Worm (Caenorhabditis elegans) whole organism, late embryonic: Measurements from ENCODE around the gene lgc-19.

Source experiments
- C38D4.7 ChIP-seq: fragments of 200-800 bp; sonication (Bioruptor generic); optimal IDR thresholded peaks from 2 replicates; lab custom pipeline; 2018; ENCODE audit warnings: mild to moderate bottlenecking, missing genetic modification characterization, moderate library complexity, missing compliant biosample characterization
- F13H6.1 ChIP-seq: sonication (generic microtip); optimal IDR thresholded peaks from 2 replicates; lab custom pipeline; 2016; ENCODE audit warnings: missing genetic modification characterization, missing compliant biosample characterization
- K02D7.2 ChIP-seq: sonication (generic microtip); optimal IDR thresholded peaks from 2 replicates; lab custom pipeline; 2017; ENCODE audit warnings: mild to moderate bottlenecking, missing genetic modification characterization, missing compliant biosample characterization
- K09A11.1 ChIP-seq: sonication (generic microtip); optimal IDR thresholded peaks from 2 replicates; lab custom pipeline; 2017; ENCODE audit warnings: antibody characterized with exemption, mild to moderate bottlenecking, missing genetic modification characterization, missing compliant biosample characterization; ENCODE audit not compliant: insufficient read depth
- ahr-1 ChIP-seq: sonication (generic microtip); optimal IDR thresholded peaks from 2 replicates; lab custom pipeline; 2016; ENCODE audit warnings: missing genetic modification characterization, missing compliant biosample characterization
- ceh-14 ChIP-seq: sonication (generic microtip); optimal IDR thresholded peaks from 2 replicates; lab custom pipeline; 2016; ENCODE audit warnings: missing genotype, missing genetic modification characterization, missing compliant biosample characterization
- ceh-18 ChIP-seq: sonication (generic microtip); optimal IDR thresholded peaks from 2 replicates; lab custom pipeline; 2016; ENCODE audit warnings: missing genetic modification characterization, missing compliant biosample characterization
- ceh-2 ChIP-seq: sonication (generic microtip); optimal IDR thresholded peaks from 2 replicates; lab custom pipeline; 2016; ENCODE audit warnings: missing genotype, missing genetic modification characterization, missing compliant biosample characterization
- ceh-24 ChIP-seq: sonication (generic microtip); optimal IDR thresholded peaks from 2 replicates; lab custom pipeline; 2016; ENCODE audit warnings: mild to moderate bottlenecking, missing genetic modification characterization, missing compliant biosample characterization
- ceh-30 ChIP-seq: fragments of 150-350 bp; optimal IDR thresholded peaks from 2 replicates; lab custom pipeline; 2014; ENCODE audit warnings: missing biosample characterization, missing genetic modification characterization
- ceh-31 ChIP-seq: sonication (generic microtip); optimal IDR thresholded peaks from 2 replicates; lab custom pipeline; 2016; ENCODE audit warnings: missing genetic modification characterization, missing compliant biosample characterization
- ceh-34 ChIP-seq: sonication (generic microtip); optimal IDR thresholded peaks from 2 replicates; lab custom pipeline; 2016; ENCODE audit warnings: mild to moderate bottlenecking, missing genetic modification characterization, missing compliant biosample characterization
- ceh-45 ChIP-seq: fragments of 200-800 bp; sonication (Bioruptor generic); IDR thresholded peaks from 2 replicates; pipeline ENCODE4 v1.3.6; 2022; ENCODE audit warnings: missing genetic modification reagents, missing genetic modification characterization, missing compliant biosample characterization
- ceh-48 ChIP-seq: sonication (generic microtip); optimal IDR thresholded peaks from 2 replicates; lab custom pipeline; 2016; ENCODE audit warnings: missing genetic modification characterization, inconsistent platforms, missing compliant biosample characterization
- ceh-6 ChIP-seq: fragments of 200-800 bp; sonication (Bioruptor generic); optimal IDR thresholded peaks from 2 replicates; lab custom pipeline; 2018; ENCODE audit warnings: mild to moderate bottlenecking, missing genetic modification characterization, missing compliant biosample characterization
- ceh-9 ChIP-seq: sonication (generic microtip); optimal IDR thresholded peaks from 2 replicates; lab custom pipeline; 2016; ENCODE audit warnings: mild to moderate bottlenecking, missing genetic modification characterization, inconsistent platforms, missing compliant biosample characterization
- che-1 ChIP-seq: sonication (generic microtip); optimal IDR thresholded peaks from 2 replicates; lab custom pipeline; 2016; ENCODE audit warnings: mild to moderate bottlenecking, missing genetic modification characterization, missing compliant biosample characterization
- elt-2 ChIP-seq: sonication (generic microtip); optimal IDR thresholded peaks from 2 replicates; lab custom pipeline; 2016; ENCODE audit warnings: missing genetic modification reagents, missing genetic modification characterization, missing compliant biosample characterization
- elt-4 ChIP-seq: sonication (generic microtip); optimal IDR thresholded peaks from 2 replicates; lab custom pipeline; 2016; ENCODE audit warnings: missing genetic modification characterization, missing compliant biosample characterization
- eyg-1 ChIP-seq: sonication (generic microtip); optimal IDR thresholded peaks from 2 replicates; lab custom pipeline; 2016; ENCODE audit warnings: missing genotype, missing genetic modification characterization, missing compliant biosample characterization
- fax-1 ChIP-seq: sonication (generic microtip); optimal IDR thresholded peaks from 2 replicates; lab custom pipeline; 2016; ENCODE audit warnings: missing genotype, missing genetic modification characterization, missing compliant biosample characterization
- fkh-10 ChIP-seq: fragments of 150-350 bp; optimal IDR thresholded peaks from 2 replicates; lab custom pipeline; 2014; ENCODE audit warnings: missing biosample characterization, missing genetic modification reagents, missing genetic modification characterization
- hlh-13 ChIP-seq: fragments of 200-800 bp; sonication (Bioruptor generic); optimal IDR thresholded peaks from 2 replicates; lab custom pipeline; 2018; ENCODE audit warnings: mild to moderate bottlenecking, missing genetic modification characterization, missing compliant biosample characterization
- hlh-30 ChIP-seq: sonication (generic microtip); optimal IDR thresholded peaks from 2 replicates; lab custom pipeline; 2017; ENCODE audit warnings: antibody characterized with exemption, missing genetic modification characterization, missing compliant biosample characterization; ENCODE audit not compliant: insufficient read depth
- lin-11 ChIP-seq: fragments of 200-800 bp; sonication (Bioruptor generic); optimal IDR thresholded peaks from 2 replicates; lab custom pipeline; 2018; ENCODE audit warnings: mild to moderate bottlenecking, missing genetic modification characterization, missing compliant biosample characterization
- madf-2 ChIP-seq: sonication (generic microtip); optimal IDR thresholded peaks from 2 replicates; lab custom pipeline; 2017; ENCODE audit warnings: missing genetic modification characterization, missing compliant biosample characterization
- mec-3 ChIP-seq: sonication (generic microtip); optimal IDR thresholded peaks from 2 replicates; lab custom pipeline; 2016; ENCODE audit warnings: borderline replicate concordance, missing genetic modification characterization, missing compliant biosample characterization
- nhr-11 ChIP-seq: fragments of 150-350 bp; optimal IDR thresholded peaks from 2 replicates; lab custom pipeline; 2014; ENCODE audit warnings: missing biosample characterization, missing genetic modification characterization
- npax-4 ChIP-seq: sonication (generic microtip); optimal IDR thresholded peaks from 2 replicates; lab custom pipeline; 2016; ENCODE audit warnings: missing genetic modification characterization, missing compliant biosample characterization
- pag-3 ChIP-seq: sonication (generic microtip); optimal IDR thresholded peaks from 2 replicates; lab custom pipeline; 2016; ENCODE audit warnings: missing compliant biosample characterization, missing genetic modification characterization, borderline replicate concordance
- pat-9 ChIP-seq: fragments of 200-800 bp; sonication (Bioruptor generic); optimal IDR thresholded peaks from 2 replicates; lab custom pipeline; 2018; ENCODE audit warnings: mild to moderate bottlenecking, missing genetic modification characterization, moderate library complexity, missing compliant biosample characterization
- pax-1 ChIP-seq: fragments of 150-350 bp; optimal IDR thresholded peaks from 2 replicates; lab custom pipeline; 2014; ENCODE audit warnings: missing biosample characterization, missing genetic modification characterization
- pha-2 ChIP-seq: sonication (generic microtip); optimal IDR thresholded peaks from 2 replicates; lab custom pipeline; 2017; ENCODE audit warnings: mild to moderate bottlenecking, missing genetic modification characterization, missing compliant biosample characterization
- pha-4 ChIP-seq: fragments of 150-350 bp; optimal IDR thresholded peaks from 2 replicates; lab custom pipeline; 2018; ENCODE audit warnings: missing biosample characterization, missing genetic modification reagents, missing genetic modification characterization
- sox-2 ChIP-seq: fragments of 200-800 bp; sonication (Bioruptor generic); IDR thresholded peaks from 2 replicates; pipeline ENCODE4 v1.3.6; 2022; ENCODE audit warnings: missing genetic modification reagents, missing genetic modification characterization, missing compliant biosample characterization
- sox-4 ChIP-seq: sonication (generic microtip); optimal IDR thresholded peaks from 2 replicates; lab custom pipeline; 2017; ENCODE audit warnings: mild to moderate bottlenecking, missing genetic modification characterization, inconsistent platforms, missing compliant biosample characterization
- syd-9 ChIP-seq: sonication (generic microtip); optimal IDR thresholded peaks from 2 replicates; lab custom pipeline; 2016; ENCODE audit warnings: mild to moderate bottlenecking, missing genetic modification characterization, moderate library complexity, missing compliant biosample characterization
- tbx-2 ChIP-seq: sonication (generic microtip); optimal IDR thresholded peaks from 2 replicates; lab custom pipeline; 2016; ENCODE audit warnings: missing genetic modification characterization, missing compliant biosample characterization
- unc-3 ChIP-seq, 2 experiments: fragments of 200-800 bp in 1 of 2; sonication (Bioruptor generic) in 1 of 2; sonication (generic microtip) in 1 of 2; conservative IDR thresholded peaks in 1 of 2; optimal IDR thresholded peaks in 1 of 2; 2 replicates each; pipeline versions ENCODE4 v1.3.6 to Lab custom; 2016 to 2022; ENCODE audit warnings: missing compliant biosample characterization in 2 of 2, missing genetic modification characterization in 2 of 2, missing genetic modification reagents in 1 of 2
- ztf-16 ChIP-seq: sonication (generic microtip); optimal IDR thresholded peaks from 2 replicates; lab custom pipeline; 2017; ENCODE audit warnings: missing genetic modification characterization, missing compliant biosample characterization

The lgc-19 gene

DNA sequence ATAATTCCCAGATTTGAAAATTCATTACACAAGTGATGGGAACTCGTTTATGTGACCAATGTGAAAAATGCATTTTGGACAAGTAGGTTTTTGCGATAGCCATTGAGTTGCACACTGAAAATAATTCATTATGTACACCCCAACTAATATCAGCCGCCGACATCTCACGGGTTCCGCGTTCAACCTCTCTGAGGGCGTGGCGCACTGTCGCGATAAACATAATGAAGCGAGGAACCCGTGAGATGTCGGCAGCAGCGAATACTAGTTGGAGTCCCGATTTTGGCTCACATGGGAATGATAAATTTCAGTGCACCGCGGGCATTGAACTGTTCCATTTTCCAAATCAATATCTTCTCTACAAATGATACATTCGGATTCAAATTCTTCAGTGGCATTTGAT lies 25.4 kb downstream of the lgc-19 start:
- no peak for TF ChIP-seq K02D7.2
- TF ChIP-seq fkh-10, result no peak
- no peak for TF ChIP-seq sox-4 (tag; lab: Kevin White, UChicago)
- TF ChIP-seq npax-4 (tag; lab: Kevin White, UChicago), result no peak
- TF ChIP-seq pag-3 (tag; lab: Kevin White, UChicago), result no peak
- TF ChIP-seq pha-2 (tag; lab: Kevin White, UChicago), result no peak
- TF ChIP-seq ceh-2 (tag; lab: Kevin White, UChicago), result no peak
- no peak for TF ChIP-seq ceh-18 (tag; lab: Kevin White, UChicago)
- no peak for TF ChIP-seq C38D4.7 (GFP tag; lab: Kevin White, UChicago)
- no peak for TF ChIP-seq tbx-2
- TF ChIP-seq ahr-1 (tag; lab: Kevin White, UChicago), result no peak
- TF ChIP-seq ceh-31 (tag; lab: Kevin White, UChicago), result no peak
- TF ChIP-seq hlh-30 (tag; lab: Kevin White, UChicago), result no peak
- no peak for TF ChIP-seq eyg-1
- no peak for TF ChIP-seq pha-4 (tag; lab: Kevin White, UChicago)
- no peak for TF ChIP-seq ceh-30 (tag; lab: Kevin White, UChicago)
- TF ChIP-seq sox-2 (GFP tag; lab: Robert Waterston, UW), result no peak
- no peak for TF ChIP-seq unc-3 (GFP tag; conservative IDR thresholded peaks at IDR 0.05; lab: Robert Waterston, UW)
- no peak for TF ChIP-seq unc-3 (tag; optimal IDR thresholded peaks at IDR 0.05; lab: Kevin White, UChicago)
- no peak for TF ChIP-seq elt-4 (tag; lab: Kevin White, UChicago)
- no peak for TF ChIP-seq pax-1

DNA sequence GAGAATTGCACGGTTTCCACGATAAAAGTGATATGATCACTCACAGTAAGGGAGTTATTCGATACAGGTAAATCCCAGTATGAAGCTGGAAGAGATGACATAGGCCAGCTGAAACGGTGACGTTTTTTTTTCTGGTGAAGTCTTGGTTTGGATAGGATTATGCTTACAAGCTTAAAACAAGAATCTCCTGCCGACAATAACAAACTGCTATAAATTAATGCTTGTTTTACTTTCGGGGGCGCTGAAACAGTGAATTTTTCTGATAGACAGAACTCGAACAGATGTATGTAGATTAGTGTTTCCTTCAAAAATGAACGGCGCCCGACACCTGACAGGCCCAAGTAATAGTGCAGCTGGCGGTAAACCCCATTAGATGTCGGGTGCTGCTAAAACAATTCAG lies 28.7 kb downstream of the lgc-19 start, which contains the start of gene srv-16:
Gene srv-16, minus strand, starts transcription at position 101 of the 400 bp plus-strand sequence.
- no peak for TF ChIP-seq ceh-18 (tag; lab: Kevin White, UChicago)
- TF ChIP-seq unc-3 (GFP tag; conservative IDR thresholded peaks at IDR 0.05; lab: Robert Waterston, UW), result no peak
- no peak for TF ChIP-seq unc-3 (tag; optimal IDR thresholded peaks at IDR 0.05; lab: Kevin White, UChicago)
- no peak for TF ChIP-seq mec-3 (tag; lab: Kevin White, UChicago)
- no peak for TF ChIP-seq che-1 (tag; lab: Kevin White, UChicago)
- no peak for TF ChIP-seq fax-1 (tag; lab: Kevin White, UChicago)
- TF ChIP-seq K09A11.1 (tag; lab: Kevin White, UChicago), result no peak
- no peak for TF ChIP-seq ceh-48
- TF ChIP-seq ceh-24 (tag; lab: Kevin White, UChicago), result no peak

DNA sequence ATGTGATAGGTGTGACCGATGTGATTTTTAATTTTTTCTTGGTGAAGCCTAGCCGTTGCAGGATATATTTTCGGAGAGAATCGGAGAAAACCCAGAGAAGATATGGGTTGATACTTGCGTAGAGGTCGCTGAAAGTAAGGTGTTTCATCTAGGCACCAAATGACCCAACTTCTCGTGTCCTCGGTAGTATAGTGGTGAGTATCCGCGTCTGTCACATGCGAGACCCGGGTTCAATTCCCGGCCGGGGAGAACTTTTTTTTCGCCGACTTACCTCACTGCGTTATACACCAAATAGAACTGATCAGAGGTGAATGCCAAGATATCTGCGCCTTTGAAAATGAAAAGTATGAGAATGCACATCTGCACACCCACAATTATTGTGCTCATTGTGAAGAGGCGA lies 30.7 kb downstream of the lgc-19 start:
- TF ChIP-seq ceh-14 (no peak), ceh-9 (tag; lab: Kevin White, UChicago) (no peak), madf-2 (no peak), hlh-30 (tag; lab: Kevin White, UChicago) (peak; percentile 58), elt-2 (tag; lab: Kevin White, UChicago) (peak; percentile 51), che-1 (tag; lab: Kevin White, UChicago) (peak; percentile 11), tbx-2 (no peak), ceh-45 (GFP tag; lab: Robert Waterston, UW) (no peak), hlh-13 (GFP tag; lab: Kevin White, UChicago) (peak; percentile 32), pax-1 (no peak), K09A11.1 (tag; lab: Kevin White, UChicago) (peak; percentile 8), lin-11 (tag; lab: Kevin White, UChicago) (no peak), ceh-18 (tag; lab: Kevin White, UChicago) (no peak), ceh-34 (tag; lab: Kevin White, UChicago) (peak; percentile 23), pag-3 (tag; lab: Kevin White, UChicago) (no peak), ceh-6 (GFP tag; lab: Kevin White, UChicago) (peak; percentile 16), pat-9 (tag; lab: Kevin White, UChicago) (peak; percentile 7), nhr-11 (tag; lab: Kevin White, UChicago) (no peak), elt-4 (tag; lab: Kevin White, UChicago) (no peak), mec-3 (tag; lab: Kevin White, UChicago) (no peak), syd-9 (tag; lab: Kevin White, UChicago) (peak; percentile 11), ceh-30 (tag; lab: Kevin White, UChicago) (no peak), F13H6.1 (tag; lab: Kevin White, UChicago) (no peak), eyg-1 (no peak), ztf-16 (tag; lab: Kevin White, UChicago) (no peak), C38D4.7 (GFP tag; lab: Kevin White, UChicago) (no peak)
